Worm (Caenorhabditis elegans): ENCODE data around the gene C31H1.1.
A peak's percentile ranks its signal among the peaks of the same experiment; 100 is the strongest.

The C31H1.1 gene

ce11 chrIV:5795495-5795894 lies 1.8 kb upstream of the C31H1.1 start:
- TF ChIP-seq lin-39 (tag; optimal IDR thresholded peaks at IDR 0.05) (no peak), mdl-1 (tag; optimal IDR thresholded peaks at IDR 0.05) (no peak), nhr-6 (tag; optimal IDR thresholded peaks at IDR 0.05) (no peak), elt-3 (tag; optimal IDR thresholded peaks at IDR 0.05) (no peak), mab-5 (tag; optimal IDR thresholded peaks at IDR 0.05) (no peak), gmeb-1 (tag; optimal IDR thresholded peaks at IDR 0.05) (no peak), dmd-4 (tag; optimal IDR thresholded peaks at IDR 0.05) (no peak), ztf-1 (GFP tag; conservative IDR thresholded peaks at IDR 0.05) (no peak), lsy-2 (tag; optimal IDR thresholded peaks at IDR 0.05) (no peak), C34F6.9 (tag; optimal IDR thresholded peaks at IDR 0.05) (no peak), sem-4 (tag; optimal IDR thresholded peaks at IDR 0.05) (no peak), mbf-1 (tag; optimal IDR thresholded peaks at IDR 0.05) (no peak), unc-39 (tag; optimal IDR thresholded peaks at IDR 0.05) (no peak), peb-1 (tag; optimal IDR thresholded peaks at IDR 0.05) (no peak)

ce11 chrIV:5796694-5797093 lies 559 bp upstream of the C31H1.1 start, which contains the start of gene C31H1.5:
Gene C31H1.5 (minus strand): TSS chrIV:5796794.
- TF ChIP-seq R02D3.7 (tag; optimal IDR thresholded peaks at IDR 0.05): no peak

ce11 chrIV:5799577-5799976 lies 2.3 kb downstream of the C31H1.1 start:
- TF ChIP-seq nhr-21 (tag; optimal IDR thresholded peaks at IDR 0.05): no peak
- TF ChIP-seq ztf-4 (tag; optimal IDR thresholded peaks at IDR 0.05): no peak
- no peak for TF ChIP-seq ZK546.5 (tag; optimal IDR thresholded peaks at IDR 0.05)
- no peak for TF ChIP-seq elt-3 (tag; optimal IDR thresholded peaks at IDR 0.05)
- no peak for TF ChIP-seq blmp-1 (tag; optimal IDR thresholded peaks at IDR 0.05; ENCODE audit: insufficient read depth)
- TF ChIP-seq C34F6.9 (tag; optimal IDR thresholded peaks at IDR 0.05): no peak
- TF ChIP-seq R02D3.7 (tag; optimal IDR thresholded peaks at IDR 0.05): no peak
- no peak for TF ChIP-seq unc-39 (tag; optimal IDR thresholded peaks at IDR 0.05)
- TF ChIP-seq peb-1 (tag; optimal IDR thresholded peaks at IDR 0.05): no peak
- TF ChIP-seq unc-62 (GFP tag; optimal IDR thresholded peaks at IDR 0.05): no peak
- TF ChIP-seq zag-1 (tag; optimal IDR thresholded peaks at IDR 0.05): no peak
- no peak for TF ChIP-seq mdl-1 (tag; optimal IDR thresholded peaks at IDR 0.05)
- TF ChIP-seq ztf-1 (GFP tag; conservative IDR thresholded peaks at IDR 0.05): no peak

ce11 chrIV:5803510-5804013 lies 6.3 kb downstream of the C31H1.1 start:
- TF ChIP-seq nhr-11 (tag; optimal IDR thresholded peaks at IDR 0.05) (no peak), C34F6.9 (tag; optimal IDR thresholded peaks at IDR 0.05) (no peak), lsy-2 (tag; optimal IDR thresholded peaks at IDR 0.05) (no peak), ama-1 (optimal IDR thresholded peaks at IDR 0.05) (no peak), mab-5 (tag; optimal IDR thresholded peaks at IDR 0.05) (peak; percentile 25), sma-3 (GFP tag; optimal IDR thresholded peaks at IDR 0.05) (no peak), R02D3.7 (tag; optimal IDR thresholded peaks at IDR 0.05) (no peak)

- TF ChIP-seq lin-39 (tag; optimal IDR thresholded peaks at IDR 0.05) (no peak), gmeb-1 (tag; optimal IDR thresholded peaks at IDR 0.05) (no peak), fos-1 (tag; optimal IDR thresholded peaks at IDR 0.05) (peak; percentile 4), crh-2 (tag; optimal IDR thresholded peaks at IDR 0.05) (peak; percentile 74), egl-27 (tag; optimal IDR thresholded peaks at IDR 0.05) (peak; percentile 38), mdl-1 (tag; optimal IDR thresholded peaks at IDR 0.05) (peak in 1 of 2 experiments; percentile 52), nhr-6 (tag; optimal IDR thresholded peaks at IDR 0.05) (peak; percentile 61), ama-1 (optimal IDR thresholded peaks at IDR 0.05) (peak; percentile 47), ztf-1 (GFP tag; conservative IDR thresholded peaks at IDR 0.05) (no peak), lin-13 (GFP tag; optimal IDR thresholded peaks at IDR 0.05) (peak; percentile 7), C34F6.9 (tag; optimal IDR thresholded peaks at IDR 0.05) (peak; percentile 77), nhr-11 (tag; optimal IDR thresholded peaks at IDR 0.05) (no peak), R02D3.7 (tag; optimal IDR thresholded peaks at IDR 0.05) (no peak), nhr-237 (tag; optimal IDR thresholded peaks at IDR 0.05) (no peak), unc-55 (GFP tag; optimal IDR thresholded peaks at IDR 0.05) (peak; percentile 83), elt-3 (tag; optimal IDR thresholded peaks at IDR 0.05) (no peak), nhr-129 (tag; optimal IDR thresholded peaks at IDR 0.05) (peak; percentile 80), alr-1 (tag; optimal IDR thresholded peaks at IDR 0.05) (no peak), ztf-4 (tag; optimal IDR thresholded peaks at IDR 0.05) (peak; percentile 25), sem-4 (tag; optimal IDR thresholded peaks at IDR 0.05) (no peak), ceh-16 (tag; optimal IDR thresholded peaks at IDR 0.05) (no peak), nhr-77 (tag; optimal IDR thresholded peaks at IDR 0.05) (no peak), unc-62 (GFP tag; optimal IDR thresholded peaks at IDR 0.05) (no peak), zag-1 (tag; optimal IDR thresholded peaks at IDR 0.05) (peak; percentile 33), mab-5 (tag; optimal IDR thresholded peaks at IDR 0.05) (peak; percentile 4), blmp-1 (tag; optimal IDR thresholded peaks at IDR 0.05; ENCODE audit: insufficient read depth) (no peak), sma-9 (GFP tag; optimal IDR thresholded peaks at IDR 0.05) (no peak), sma-9 (tag; optimal IDR thresholded peaks at IDR 0.05) (no peak), F13H6.1 (tag; optimal IDR thresholded peaks at IDR 0.05) (peak; percentile 34), lin-11 (tag; optimal IDR thresholded peaks at IDR 0.05) (peak; percentile 58), Y55F3AM.14 (GFP tag; optimal IDR thresholded peaks at IDR 0.05) (no peak), lsy-2 (tag; optimal IDR thresholded peaks at IDR 0.05) (peak; percentile 79 to 95)
These were observed 8.2 kb downstream of the C31H1.1 start for ce11 chrIV:5805477-5805876.
